Fruit fly (Drosophila melanogaster) whole organism, prepupa: ENCODE data around the gene ppk31.

Source experiments
- CG3032 ChIP-seq: fragments of 200-800 bp; optimal IDR thresholded peaks from 2 replicates; lab custom pipeline; 2019; ENCODE audit warnings: missing biosample characterization, mild to moderate bottlenecking, missing genetic modification characterization, moderate library complexity
- CG6276 ChIP-seq: fragments of 200-800 bp; sonication (Bioruptor generic); optimal IDR thresholded peaks from 2 replicates; lab custom pipeline; 2017; ENCODE audit warnings: missing biosample characterization, mild to moderate bottlenecking, missing genetic modification characterization

dm6 chr3R:27116465-27117092, 46.3 kb upstream of the ppk31 start, which contains the start of the genes CG6066 and CG5880:
- no peak for TF ChIP-seq CG3032 (tag; lab: Kevin White, UChicago)
- TF ChIP-seq CG6276 (GFP tag; lab: Kevin White, UChicago): no peak
